Fruit fly (Drosophila melanogaster) whole organism, embryonic: ENCODE results near the gene Hmbs.

Experiments used
- B-H1 ChIP-seq: fragments of 200-800 bp; sonication (Bioruptor generic); IDR thresholded peaks from 3 replicates; pipeline ENCODE4 v1.3.6; 2022; ENCODE audit warnings: missing biosample characterization, missing genetic modification characterization
- CG11247 ChIP-seq: fragments of 200-800 bp; sonication (Bioruptor generic); IDR thresholded peaks from 2 replicates; pipeline ENCODE4 v1.3.6; 2022; ENCODE audit warnings: missing biosample characterization, missing genetic modification characterization
- CG11398 ChIP-seq: fragments of 200-800 bp; sonication (Bioruptor generic); optimal IDR thresholded peaks from 2 replicates; lab custom pipeline; 2016; ENCODE audit warnings: missing biosample characterization, missing genetic modification characterization
- CG12104 ChIP-seq: fragments of 200-800 bp; sonication (Bioruptor generic); optimal IDR thresholded peaks from 3 replicates; lab custom pipeline; 2016; ENCODE audit warnings: missing biosample characterization, missing genetic modification characterization
- CG14014 ChIP-seq: fragments of 200-800 bp; sonication (Bioruptor generic); IDR thresholded peaks from 2 replicates; pipeline ENCODE4 v1.3.6; 2022; ENCODE audit warnings: missing biosample characterization, missing genetic modification characterization
- CG14710 ChIP-seq: fragments of 200-800 bp; sonication (Bioruptor generic); optimal IDR thresholded peaks from 3 replicates; lab custom pipeline; 2019; ENCODE audit warnings: missing biosample characterization, mild to moderate bottlenecking, missing genetic modification characterization, moderate library complexity
- CG15073 ChIP-seq: fragments of 200-800 bp; sonication (Bioruptor generic); optimal IDR thresholded peaks from 2 replicates; lab custom pipeline; 2016; ENCODE audit warnings: missing biosample characterization, missing genetic modification characterization
- CG16815 ChIP-seq: fragments of 200-800 bp; sonication (Bioruptor generic); optimal IDR thresholded peaks from 3 replicates; lab custom pipeline; 2017; ENCODE audit warnings: missing biosample characterization, mild to moderate bottlenecking, missing genetic modification characterization
- CG18619 ChIP-seq: fragments of 200-800 bp; sonication (Bioruptor generic); optimal IDR thresholded peaks from 3 replicates; lab custom pipeline; 2017; ENCODE audit warnings: missing biosample characterization, mild to moderate bottlenecking, missing genetic modification characterization
- CG2712 ChIP-seq: fragments of 200-800 bp; optimal IDR thresholded peaks from 3 replicates; lab custom pipeline; 2019; ENCODE audit warnings: missing biosample characterization, mild to moderate bottlenecking, missing genetic modification characterization, moderate library complexity
- CG2875 ChIP-seq: fragments of 200-800 bp; sonication (Bioruptor generic); optimal IDR thresholded peaks from 2 replicates; lab custom pipeline; 2017; ENCODE audit warnings: missing biosample characterization, mild to moderate bottlenecking, missing genetic modification characterization, missing genetic modification reagents
- CG31388 ChIP-seq: fragments of 200-800 bp; sonication (Bioruptor generic); optimal IDR thresholded peaks from 2 replicates; lab custom pipeline; 2016; ENCODE audit warnings: missing biosample characterization, missing genetic modification characterization
- CG3726 ChIP-seq: fragments of 200-800 bp; sonication (Bioruptor generic); IDR thresholded peaks from 3 replicates; pipeline ENCODE4, ENCODE4 v1.3.6; 2022; ENCODE audit warnings: missing biosample characterization, missing genetic modification characterization
- CG4282 ChIP-seq: fragments of 200-800 bp; sonication (Bioruptor generic); optimal IDR thresholded peaks from 2 replicates; lab custom pipeline; 2016; ENCODE audit warnings: missing biosample characterization, missing genetic modification characterization
- CG6683 ChIP-seq: fragments of 200-800 bp; sonication (Bioruptor generic); optimal IDR thresholded peaks from 2 replicates; lab custom pipeline; 2017; ENCODE audit warnings: missing biosample characterization, mild to moderate bottlenecking, missing genetic modification characterization, missing genetic modification reagents
- CG7928 ChIP-seq: fragments of 200-800 bp; sonication (Bioruptor generic); optimal IDR thresholded peaks from 2 replicates; lab custom pipeline; 2017; ENCODE audit warnings: missing biosample characterization, mild to moderate bottlenecking, missing genetic modification characterization
- Chrac-16 ChIP-seq: fragments of 200-800 bp; sonication (Bioruptor generic); optimal IDR thresholded peaks from 3 replicates; lab custom pipeline; 2016; ENCODE audit warnings: missing biosample characterization, missing genetic modification characterization
- CrebB ChIP-seq: fragments of 200-800 bp; sonication (Bioruptor generic); optimal IDR thresholded peaks from 3 replicates; lab custom pipeline; 2018; ENCODE audit warnings: missing biosample characterization, mild to moderate bottlenecking, missing genetic modification characterization
- ERR ChIP-seq: fragments of 200-800 bp; sonication (Bioruptor generic); optimal IDR thresholded peaks from 2 replicates; lab custom pipeline; 2016; ENCODE audit warnings: missing biosample characterization, missing genetic modification characterization
- Hey ChIP-seq: fragments of 200-800 bp; sonication (Bioruptor generic); optimal IDR thresholded peaks from 3 replicates; lab custom pipeline; 2018; ENCODE audit warnings: missing biosample characterization, mild to moderate bottlenecking, missing genetic modification characterization
- Hmx ChIP-seq: fragments of 200-800 bp; sonication (Bioruptor generic); optimal IDR thresholded peaks from 2 replicates; lab custom pipeline; 2016; ENCODE audit warnings: missing biosample characterization, missing genetic modification characterization
- Hr3 ChIP-seq: fragments of 200-800 bp; sonication (Bioruptor generic); optimal IDR thresholded peaks from 3 replicates; lab custom pipeline; 2016; ENCODE audit warnings: missing biosample characterization, missing genetic modification characterization
- Mrtf ChIP-seq: fragments of 200-800 bp; sonication (Bioruptor generic); IDR thresholded peaks from 3 replicates; pipeline ENCODE4 v1.3.6; 2022; ENCODE audit warnings: missing biosample characterization, missing genetic modification characterization
- Myb ChIP-seq: fragments of 200-800 bp; sonication (Bioruptor generic); optimal IDR thresholded peaks from 2 replicates; lab custom pipeline; 2016; ENCODE audit warnings: missing biosample characterization, missing genetic modification characterization
- NK7.1 ChIP-seq: fragments of 200-800 bp; sonication (Bioruptor generic); optimal IDR thresholded peaks from 3 replicates; lab custom pipeline; 2016; ENCODE audit warnings: missing biosample characterization, missing genetic modification characterization
- Neu2 ChIP-seq: fragments of 200-800 bp; sonication (Bioruptor generic); optimal IDR thresholded peaks from 3 replicates; lab custom pipeline; 2016; ENCODE audit warnings: missing biosample characterization, missing genetic modification characterization, borderline replicate concordance
- NfI ChIP-seq: fragments of 200-800 bp; sonication (Bioruptor generic); optimal IDR thresholded peaks from 3 replicates; lab custom pipeline; 2018; ENCODE audit warnings: missing biosample characterization, mild to moderate bottlenecking, missing genetic modification characterization, moderate library complexity
- PHDP ChIP-seq: fragments of 200-800 bp; sonication (Bioruptor generic); optimal IDR thresholded peaks from 3 replicates; lab custom pipeline; 2018; ENCODE audit warnings: missing biosample characterization, mild to moderate bottlenecking, missing genetic modification characterization, moderate library complexity
- Rfx ChIP-seq: fragments of 200-800 bp; sonication (Bioruptor generic); IDR thresholded peaks from 2 replicates; pipeline ENCODE4 v1.3.6; 2022; ENCODE audit warnings: missing biosample characterization, missing genetic modification characterization
- Sox100B ChIP-seq: fragments of 200-800 bp; sonication (Bioruptor generic); optimal IDR thresholded peaks from 3 replicates; lab custom pipeline; 2018; ENCODE audit warnings: missing biosample characterization, mild to moderate bottlenecking, missing genetic modification characterization
- Spps ChIP-seq: fragments of 200-800 bp; sonication (Bioruptor generic); optimal IDR thresholded peaks from 2 replicates; lab custom pipeline; 2018; ENCODE audit warnings: missing biosample characterization, mild to moderate bottlenecking, missing genetic modification characterization
- TFAM ChIP-seq: fragments of 200-800 bp; sonication (Bioruptor generic); optimal IDR thresholded peaks from 2 replicates; lab custom pipeline; 2017; ENCODE audit warnings: missing biosample characterization, missing genetic modification characterization, inconsistent platforms
- Xbp1 ChIP-seq: fragments of 200-800 bp; sonication (Bioruptor generic); optimal IDR thresholded peaks from 3 replicates; lab custom pipeline; 2016; ENCODE audit warnings: missing biosample characterization, mild to moderate bottlenecking, missing genetic modification characterization
- ase ChIP-seq: fragments of 200-800 bp; sonication (Bioruptor generic); IDR thresholded peaks from 3 replicates; pipeline ENCODE4 v1.3.6; 2022; ENCODE audit warnings: missing biosample characterization, missing genetic modification characterization
- az2 ChIP-seq: fragments of 200-800 bp; sonication (Bioruptor generic); optimal IDR thresholded peaks from 3 replicates; lab custom pipeline; 2016; ENCODE audit warnings: missing biosample characterization, missing genetic modification characterization
- cg ChIP-seq: fragments of 200-800 bp; sonication (Bioruptor generic); optimal IDR thresholded peaks from 3 replicates; lab custom pipeline; 2019; ENCODE audit warnings: missing biosample characterization, mild to moderate bottlenecking, missing genetic modification characterization, moderate library complexity
- croc ChIP-seq: fragments of 200-800 bp; sonication (Bioruptor generic); conservative IDR thresholded peaks from 3 replicates; pipeline ENCODE4 v1.3.6; 2022; ENCODE audit warnings: missing biosample characterization, missing genetic modification characterization
- dimm ChIP-seq: fragments of 200-800 bp; sonication (Bioruptor generic); IDR thresholded peaks from 2 replicates; pipeline ENCODE4 v1.3.6; 2022; ENCODE audit warnings: missing biosample characterization, missing genetic modification characterization
- dm ChIP-seq: fragments of 200-800 bp; sonication (Bioruptor generic); optimal IDR thresholded peaks from 3 replicates; lab custom pipeline; 2016; ENCODE audit warnings: missing biosample characterization, missing genetic modification characterization
- emc ChIP-seq: fragments of 200-800 bp; sonication (Bioruptor generic); optimal IDR thresholded peaks from 2 replicates; lab custom pipeline; 2016; ENCODE audit warnings: missing biosample characterization, missing genetic modification characterization
- ham ChIP-seq: fragments of 200-800 bp; sonication (Bioruptor generic); IDR thresholded peaks from 2 replicates; pipeline ENCODE4 v1.3.6; 2022; ENCODE audit warnings: missing biosample characterization, missing genetic modification characterization
- hb ChIP-seq: fragments of 200-800 bp; sonication (Bioruptor generic); IDR thresholded peaks from 3 replicates; pipeline ENCODE4 v1.3.6; 2022; ENCODE audit warnings: missing biosample characterization, missing genetic modification characterization; ENCODE audit not compliant: partially characterized antibody
- hth ChIP-seq: fragments of >200 bp; optimal IDR thresholded peaks from 2 replicates; lab custom pipeline; 2017; ENCODE audit warnings: inconsistent platforms
- ind ChIP-seq: fragments of 200-800 bp; sonication (Bioruptor generic); optimal IDR thresholded peaks from 3 replicates; lab custom pipeline; 2016; ENCODE audit warnings: missing biosample characterization, missing genetic modification characterization
- psq ChIP-seq: fragments of 200-800 bp; sonication (Bioruptor generic); optimal IDR thresholded peaks from 2 replicates; lab custom pipeline; 2017; ENCODE audit warnings: missing biosample characterization, missing genetic modification characterization
- pzg ChIP-seq: fragments of 200-800 bp; sonication (Bioruptor generic); optimal IDR thresholded peaks from 3 replicates; lab custom pipeline; 2018; ENCODE audit warnings: missing biosample characterization, mild to moderate bottlenecking, missing genetic modification characterization, moderate library complexity
- sr ChIP-seq: fragments of 200-800 bp; sonication (Bioruptor generic); IDR thresholded peaks from 3 replicates; pipeline ENCODE4 v1.3.6; 2022; ENCODE audit warnings: missing biosample characterization, missing genetic modification characterization
- twi ChIP-seq: fragments of 200-800 bp; optimal IDR thresholded peaks from 2 replicates; lab custom pipeline; 2019; ENCODE audit warnings: missing biosample characterization, mild to moderate bottlenecking, missing genetic modification characterization, moderate library complexity
- tx ChIP-seq: fragments of 200-800 bp; sonication (Bioruptor generic); optimal IDR thresholded peaks from 2 replicates; lab custom pipeline; 2016; ENCODE audit warnings: missing biosample characterization, missing genetic modification characterization
- unpg ChIP-seq: fragments of 200-800 bp; sonication (Bioruptor generic); optimal IDR thresholded peaks from 3 replicates; lab custom pipeline; 2018; ENCODE audit warnings: missing biosample characterization, mild to moderate bottlenecking, missing genetic modification characterization, moderate library complexity
- zfh2 ChIP-seq: fragments of 200-800 bp; sonication (Bioruptor generic); optimal IDR thresholded peaks from 2 replicates; lab custom pipeline; 2016; ENCODE audit warnings: missing biosample characterization, missing genetic modification characterization

The Hmbs gene

DNA sequence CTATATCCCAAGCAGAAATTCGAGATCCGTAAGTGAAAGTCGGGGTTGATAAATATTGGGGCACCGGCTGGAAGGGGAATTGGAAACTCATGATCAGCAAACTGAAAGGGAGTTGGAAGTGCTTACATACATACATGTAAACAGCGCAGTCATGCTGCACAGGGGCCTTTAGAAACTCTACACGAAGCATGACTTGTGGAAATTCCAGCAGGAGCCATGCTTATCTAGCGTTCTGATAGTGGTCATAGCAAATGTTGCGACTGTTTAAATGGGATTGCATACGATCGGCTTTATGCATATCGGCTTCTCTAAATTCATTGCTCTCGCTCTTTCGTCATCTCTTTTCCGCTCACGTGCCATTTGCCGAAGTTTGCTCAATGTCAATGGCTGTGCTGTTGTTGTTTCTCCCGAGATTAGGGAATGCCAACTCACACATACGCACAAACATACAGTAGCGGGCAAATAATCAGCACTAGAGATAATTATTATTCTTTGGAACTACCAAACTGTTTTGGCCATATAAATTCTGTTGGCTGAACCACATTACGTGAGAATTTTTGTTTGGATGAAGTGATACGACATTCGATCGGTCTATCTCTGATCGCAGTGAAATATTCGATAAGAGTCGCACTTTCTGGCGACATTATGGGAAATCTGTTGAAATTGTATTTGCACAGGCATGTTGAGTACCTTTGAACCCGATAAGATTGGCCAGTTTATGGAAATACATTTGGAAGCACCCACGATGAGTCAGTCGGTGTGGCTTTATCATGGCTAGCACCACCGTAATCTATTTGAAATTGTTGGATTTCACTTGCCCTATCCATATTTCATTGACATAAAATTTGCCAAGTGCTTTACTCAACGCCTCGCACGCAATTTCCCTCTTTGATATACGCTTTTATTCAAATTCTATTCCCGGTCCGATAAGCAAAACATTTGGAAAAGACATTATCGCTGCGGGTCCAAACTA lies 1.6 kb downstream of the Hmbs start (continued):
- TF ChIP-seq Spps, result no peak
- no peak for TF ChIP-seq hb
- TF ChIP-seq CG12104 (GFP tag; lab: Kevin White, UChicago), result no peak
- no peak for TF ChIP-seq Hey (tag; lab: Kevin White, UChicago)
- TF ChIP-seq B-H1 (GFP tag; lab: Robert Waterston, UW), result no peak; the same call in 2 of the 3 replicates
- no peak for TF ChIP-seq CG16815 (GFP tag; lab: Kevin White, UChicago)
- TF ChIP-seq dimm (GFP tag; lab: Robert Waterston, UW), result no peak
- TF ChIP-seq Hmx (GFP tag; lab: Kevin White, UChicago), result no peak
- TF ChIP-seq CG11398, result no peak
- TF ChIP-seq emc (GFP tag; lab: Kevin White, UChicago), result no peak
- TF ChIP-seq Chrac-16, result no peak
- TF ChIP-seq CG31388 (GFP tag; lab: Kevin White, UChicago), result no peak
- TF ChIP-seq Mrtf (GFP tag; lab: Robert Waterston, UW), result no peak
- no peak for TF ChIP-seq unpg (GFP tag; lab: Kevin White, UChicago)
- no peak for TF ChIP-seq NfI (GFP tag; lab: Kevin White, UChicago)
- no peak for TF ChIP-seq CG7928
- no peak for TF ChIP-seq TFAM
- TF ChIP-seq Xbp1 (GFP tag; lab: Kevin White, UChicago), result no peak
- TF ChIP-seq pzg (GFP tag; lab: Kevin White, UChicago), result no peak
- no peak for TF ChIP-seq ERR (GFP tag; lab: Kevin White, UChicago)
- TF ChIP-seq CG14014, result no peak
- no peak for TF ChIP-seq croc (GFP tag; lab: Robert Waterston, UW)
- no peak for TF ChIP-seq CG4282 (GFP tag; lab: Kevin White, UChicago)
- no peak for TF ChIP-seq zfh2
- no peak for TF ChIP-seq Hr3 (GFP tag; lab: Kevin White, UChicago)
- no peak for TF ChIP-seq ase (GFP tag; lab: Robert Waterston, UW)
- TF ChIP-seq Sox100B (GFP tag; lab: Kevin White, UChicago), result no peak
- TF ChIP-seq dm (GFP tag; lab: Kevin White, UChicago), result no peak
- TF ChIP-seq NK7.1 (GFP tag; lab: Kevin White, UChicago), result no peak
- no peak for TF ChIP-seq CrebB (tag; lab: Kevin White, UChicago)
- no peak for TF ChIP-seq sr (GFP tag; lab: Robert Waterston, UW)
- no peak for TF ChIP-seq hth (lab: Kevin White, UChicago)
- no peak for TF ChIP-seq twi (tag; lab: Kevin White, UChicago)
- TF ChIP-seq Neu2 (GFP tag; lab: Kevin White, UChicago), result no peak
- peak; percentile 26 for TF ChIP-seq cg
- TF ChIP-seq Myb (GFP tag; lab: Kevin White, UChicago), result no peak
- TF ChIP-seq PHDP (tag; lab: Kevin White, UChicago), result peak; percentile 22
- no peak for TF ChIP-seq CG11247 (GFP tag; lab: Robert Waterston, UW)
- no peak for TF ChIP-seq CG2875
- peak; percentile 55 for TF ChIP-seq Rfx
- TF ChIP-seq CG3726 (GFP tag; lab: Robert Waterston, UW), result no peak
- TF ChIP-seq CG15073, result no peak
- no peak for TF ChIP-seq tx
- no peak for TF ChIP-seq CG14710 (tag; lab: Kevin White, UChicago)
- TF ChIP-seq ham (GFP tag; lab: Robert Waterston, UW), result no peak
- no peak for TF ChIP-seq az2 (GFP tag; lab: Kevin White, UChicago)
- TF ChIP-seq CG6683 (GFP tag; lab: Kevin White, UChicago), result no peak
- no peak for TF ChIP-seq CG2712 (tag; lab: Kevin White, UChicago)
- no peak for TF ChIP-seq CG18619
- no peak for TF ChIP-seq psq
- no peak for TF ChIP-seq ind (GFP tag; lab: Kevin White, UChicago)
